Worm (Caenorhabditis elegans) whole organism, mixed stage, embryonic: ENCODE results near the gene C44B7.5.

ENCODE experiments used
- M03D4.4 ChIP-seq: sonication (generic microtip); optimal IDR thresholded peaks from 2 replicates; lab custom pipeline; 2017; ENCODE audit warnings: mild to moderate bottlenecking, missing genetic modification characterization, missing compliant biosample characterization
- bed-3 ChIP-seq: fragments of 200-800 bp; sonication (Bioruptor generic); optimal IDR thresholded peaks from 3 replicates; lab custom pipeline; 2018; ENCODE audit warnings: mild to moderate bottlenecking, missing genetic modification characterization, moderate library complexity, missing compliant biosample characterization
- blmp-1 ChIP-seq: fragments of 150-350 bp; optimal IDR thresholded peaks from 2 replicates; lab custom pipeline; 2014; ENCODE audit warnings: missing biosample characterization, missing genetic modification characterization
- ceh-39 ChIP-seq: fragments of 150-350 bp; optimal IDR thresholded peaks from 2 replicates; lab custom pipeline; 2014; ENCODE audit warnings: missing biosample characterization, missing genetic modification characterization
- ceh-43 ChIP-seq: fragments of 200-800 bp; sonication (Bioruptor generic); optimal IDR thresholded peaks from 2 replicates; lab custom pipeline; 2018; ENCODE audit warnings: mild to moderate bottlenecking, missing genetic modification characterization, moderate library complexity, missing compliant biosample characterization
- ces-1 ChIP-seq: fragments of 150-350 bp; optimal IDR thresholded peaks from 2 replicates; lab custom pipeline; 2014; ENCODE audit warnings: missing biosample characterization, missing genetic modification reagents, missing genetic modification characterization
- cnd-1 ChIP-seq: fragments of 200-800 bp; sonication (Bioruptor generic); optimal IDR thresholded peaks from 2 replicates; lab custom pipeline; 2018; ENCODE audit warnings: mild to moderate bottlenecking, missing genetic modification characterization, missing compliant biosample characterization
- drap-1 ChIP-seq: fragments of 200-800 bp; sonication (Bioruptor generic); optimal IDR thresholded peaks from 3 replicates; lab custom pipeline; 2018; ENCODE audit warnings: mild to moderate bottlenecking, missing genetic modification characterization, missing compliant biosample characterization
- elt-1 ChIP-seq: sonication (generic microtip); optimal IDR thresholded peaks from 2 replicates; lab custom pipeline; 2017; ENCODE audit warnings: missing genetic modification characterization, mild to moderate bottlenecking, missing compliant biosample characterization, antibody characterized with exemption, moderate library complexity, borderline replicate concordance; ENCODE audit not compliant: insufficient read depth
- elt-3 ChIP-seq: fragments of 150-350 bp; optimal IDR thresholded peaks from 2 replicates; lab custom pipeline; 2014; ENCODE audit warnings: missing biosample characterization, missing genetic modification characterization
- flh-1 ChIP-seq: fragments of 200-800 bp; sonication (Bioruptor generic); optimal IDR thresholded peaks from 2 replicates; lab custom pipeline; 2018; ENCODE audit warnings: mild to moderate bottlenecking, missing genetic modification characterization, moderate library complexity, missing compliant biosample characterization
- hlh-1 ChIP-seq: fragments of 150-350 bp; optimal IDR thresholded peaks from 2 replicates; lab custom pipeline; 2014; ENCODE audit warnings: missing biosample characterization, missing genetic modification reagents, missing genetic modification characterization
- lin-13 ChIP-seq: fragments of 150-350 bp; optimal IDR thresholded peaks from 2 replicates; lab custom pipeline; 2014; ENCODE audit warnings: missing biosample characterization, missing genetic modification characterization
- lin-32 ChIP-seq: fragments of 200-800 bp; sonication (Bioruptor generic); optimal IDR thresholded peaks from 2 replicates; lab custom pipeline; 2018; ENCODE audit warnings: mild to moderate bottlenecking, missing genetic modification characterization, missing compliant biosample characterization
- lsy-2 ChIP-seq: fragments of 150-350 bp; optimal IDR thresholded peaks from 2 replicates; lab custom pipeline; 2014; ENCODE audit warnings: missing biosample characterization, missing genetic modification characterization
- mab-5 ChIP-seq: fragments of 150-350 bp; optimal IDR thresholded peaks from 2 replicates; lab custom pipeline; 2014; ENCODE audit warnings: missing biosample characterization, missing genetic modification characterization
- mep-1 ChIP-seq: fragments of 150-350 bp; optimal IDR thresholded peaks from 2 replicates; lab custom pipeline; 2017; ENCODE audit warnings: missing biosample characterization, missing genetic modification reagents, missing genetic modification characterization, inconsistent platforms
- nhr-12 ChIP-seq: fragments of 150-350 bp; optimal IDR thresholded peaks from 2 replicates; lab custom pipeline; 2014; ENCODE audit warnings: missing biosample characterization, missing genetic modification characterization
- nhr-2 ChIP-seq: fragments of 150-350 bp; optimal IDR thresholded peaks from 2 replicates; lab custom pipeline; 2014; ENCODE audit warnings: missing biosample characterization, missing genetic modification characterization
- nhr-237 ChIP-seq: fragments of 150-350 bp; optimal IDR thresholded peaks from 2 replicates; lab custom pipeline; 2014; ENCODE audit warnings: missing biosample characterization, missing genetic modification characterization
- nhr-28 ChIP-seq: fragments of 150-350 bp; optimal IDR thresholded peaks from 2 replicates; lab custom pipeline; 2014; ENCODE audit warnings: missing biosample characterization, missing genetic modification characterization
- nhr-76 ChIP-seq: sonication (generic microtip); optimal IDR thresholded peaks from 2 replicates; lab custom pipeline; 2017; ENCODE audit warnings: missing biosample characterization, missing genetic modification characterization
- pha-4 ChIP-seq: fragments of 150-350 bp; optimal IDR thresholded peaks from 2 replicates; lab custom pipeline; 2018; ENCODE audit warnings: missing biosample characterization, missing genetic modification reagents, missing genetic modification characterization
- sem-2 ChIP-seq: fragments of 200-800 bp; sonication (Bioruptor generic); optimal IDR thresholded peaks from 2 replicates; lab custom pipeline; 2018; ENCODE audit warnings: mild to moderate bottlenecking, missing genetic modification characterization, missing compliant biosample characterization
- snpc-4 ChIP-seq: fragments of 150-350 bp; optimal IDR thresholded peaks from 2 replicates; lab custom pipeline; 2014; ENCODE audit warnings: missing biosample characterization, missing genetic modification characterization
- sptf-1 ChIP-seq: sonication (generic microtip); optimal IDR thresholded peaks from 2 replicates; lab custom pipeline; 2017; ENCODE audit warnings: mild to moderate bottlenecking, missing genetic modification characterization, moderate library complexity, missing compliant biosample characterization
- tbx-8 ChIP-seq: fragments of 200-800 bp; sonication (Bioruptor generic); optimal IDR thresholded peaks from 2 replicates; lab custom pipeline; 2018; ENCODE audit warnings: mild to moderate bottlenecking, missing genetic modification characterization, moderate library complexity, missing compliant biosample characterization
- unc-120 ChIP-seq: sonication (generic microtip); optimal IDR thresholded peaks from 2 replicates; lab custom pipeline; 2017; ENCODE audit warnings: missing genetic modification characterization, missing compliant biosample characterization; ENCODE audit not compliant: poor library complexity, severe bottlenecking
- unc-39 ChIP-seq: fragments of 150-350 bp; optimal IDR thresholded peaks from 2 replicates; lab custom pipeline; 2014; ENCODE audit warnings: missing biosample characterization, missing genetic modification characterization
- unc-62 ChIP-seq: fragments of 150-350 bp; optimal IDR thresholded peaks from 2 replicates; lab custom pipeline; 2014; ENCODE audit warnings: missing biosample characterization, missing genetic modification reagents, missing genetic modification characterization
- zip-8 ChIP-seq: fragments of 150-350 bp; optimal IDR thresholded peaks from 2 replicates; lab custom pipeline; 2014; ENCODE audit warnings: missing biosample characterization, missing genetic modification characterization
- ztf-11 ChIP-seq: fragments of 150-350 bp; optimal IDR thresholded peaks from 2 replicates; lab custom pipeline; 2014; ENCODE audit warnings: missing biosample characterization, missing genetic modification characterization

C44B7.5 gene

DNA sequence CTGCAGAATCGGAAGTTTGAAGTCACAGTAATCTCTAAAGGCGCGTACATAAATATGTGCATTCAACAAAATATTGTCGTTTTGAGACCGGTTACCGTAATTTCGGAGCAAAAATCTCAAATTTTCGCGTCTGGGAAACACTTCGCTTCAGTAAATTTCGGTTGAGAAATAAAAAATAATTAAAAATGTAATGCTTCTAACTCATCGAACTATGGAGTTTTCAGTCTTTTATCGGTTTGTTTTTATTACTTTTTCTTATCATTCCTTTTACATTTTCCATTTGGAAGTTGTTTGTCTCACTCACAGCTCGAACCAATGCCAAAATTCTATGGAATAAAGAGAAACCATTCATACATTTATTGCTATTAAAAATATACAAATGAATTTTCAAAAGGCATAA is 15.8 kb upstream of the C44B7.5 start:
- TF ChIP-seq nhr-2 (tag; lab: Kevin White, UChicago) (no peak), flh-1 (no peak), snpc-4 (no peak)

DNA sequence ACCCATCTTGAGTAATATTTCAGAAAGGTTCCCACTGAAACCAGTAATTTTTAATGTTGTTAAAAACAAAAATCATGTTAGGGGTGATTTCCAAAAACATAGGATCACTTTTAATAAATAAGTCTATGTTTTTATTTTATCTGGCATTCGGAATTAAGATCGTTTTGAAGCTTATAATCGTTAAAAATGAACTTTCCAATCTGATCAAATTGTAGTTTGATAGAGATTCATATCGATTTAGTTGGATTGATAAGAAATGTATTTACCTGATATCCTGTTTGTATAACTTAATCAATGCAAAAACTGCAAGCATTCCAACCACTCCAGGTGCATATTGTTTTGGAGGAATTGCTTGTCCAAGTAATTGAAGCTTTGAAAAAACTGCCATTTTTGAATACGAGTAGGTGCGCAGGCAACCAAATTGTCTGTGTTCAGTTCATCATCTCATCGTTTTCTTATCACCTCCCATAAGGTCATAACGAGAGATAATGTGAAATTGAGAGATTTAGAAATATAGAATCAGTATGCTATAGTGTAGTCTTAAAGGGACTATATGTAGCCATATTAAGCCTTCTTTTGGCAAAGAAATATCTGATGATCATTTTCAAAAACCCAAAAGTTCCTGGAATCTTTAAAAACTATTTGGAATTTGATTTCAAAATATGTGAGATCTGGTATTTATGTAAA is 15.1 kb upstream of the C44B7.5 start, which contains the start of gene pmp-2:
pmp-2 (minus strand) TSS at position 487 of the 687 bp plus-strand sequence.
- TF ChIP-seq unc-62 (GFP tag; lab: Kevin White, UChicago) (no peak), sem-2 (GFP tag; lab: Kevin White, UChicago) (no peak), lin-32 (GFP tag; lab: Kevin White, UChicago) (no peak), mep-1 (tag; lab: Kevin White, UChicago) (no peak), unc-39 (tag; lab: Kevin White, UChicago) (no peak), nhr-237 (tag; lab: Kevin White, UChicago) (no peak), zip-8 (tag; lab: Kevin White, UChicago) (no peak), drap-1 (no peak), nhr-2 (tag; lab: Kevin White, UChicago) (no peak)

DNA sequence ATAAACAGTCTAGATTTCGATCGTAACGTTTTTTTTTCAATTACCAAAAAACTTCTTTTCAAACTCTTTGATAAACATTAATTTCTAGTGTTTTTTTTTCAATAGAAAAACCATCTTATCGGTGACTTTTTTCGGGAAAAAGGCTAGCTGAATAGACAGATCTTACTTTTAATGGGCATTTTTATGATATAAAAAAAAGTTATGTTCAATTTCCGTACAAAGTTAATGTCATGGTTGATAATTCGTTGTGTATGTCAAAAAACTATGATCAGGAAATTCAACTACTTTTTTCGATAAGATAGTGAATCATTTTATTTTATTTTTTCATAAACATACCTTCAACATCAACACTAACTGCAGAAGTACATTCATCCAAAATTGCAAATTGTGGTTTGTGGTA is 12.2 kb upstream of the C44B7.5 start:
- TF ChIP-seq pha-4: no peak
- TF ChIP-seq ztf-11 (tag; lab: Kevin White, UChicago): no peak
- no peak for TF ChIP-seq zip-8 (tag; lab: Kevin White, UChicago)
- no peak for TF ChIP-seq nhr-12 (tag; lab: Kevin White, UChicago)
- no peak for TF ChIP-seq ceh-43 (GFP tag; lab: Kevin White, UChicago)
- no peak for TF ChIP-seq sptf-1 (tag; lab: Kevin White, UChicago)
- no peak for TF ChIP-seq hlh-1
- TF ChIP-seq nhr-28: no peak

DNA sequence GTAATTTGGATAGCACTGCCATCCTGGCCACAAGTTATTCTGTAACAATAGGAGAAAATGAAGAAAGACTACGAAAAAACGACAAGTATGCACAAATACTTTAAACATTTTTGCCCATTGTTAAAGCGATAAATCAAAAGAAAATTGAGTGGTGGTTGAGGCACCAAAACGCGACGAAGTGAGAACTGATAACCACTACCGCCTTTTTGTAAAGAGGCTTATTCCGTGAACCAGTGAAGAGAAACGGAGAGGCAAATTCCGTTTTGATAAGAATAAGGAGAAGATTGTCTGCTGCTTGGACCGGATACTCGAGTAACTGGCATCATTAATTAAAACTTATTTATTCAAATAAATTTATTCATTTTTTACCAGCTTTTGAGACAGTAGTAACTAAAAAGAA is 11.3 kb upstream of the C44B7.5 start, which contains the start of gene pmp-1:
pmp-1 (minus strand) TSS at position 39 of the 400 bp plus-strand sequence.
- no peak for TF ChIP-seq ces-1 (GFP tag; lab: Kevin White, UChicago)
- no peak for TF ChIP-seq lin-13 (tag; lab: Kevin White, UChicago)
- no peak for TF ChIP-seq zip-8 (tag; lab: Kevin White, UChicago)
- TF ChIP-seq blmp-1 (tag; lab: Kevin White, UChicago): no peak
- no peak for TF ChIP-seq bed-3 (GFP tag; lab: Kevin White, UChicago)
- TF ChIP-seq ztf-11 (tag; lab: Kevin White, UChicago): no peak
- no peak for TF ChIP-seq drap-1
- no peak for TF ChIP-seq lsy-2 (tag; lab: Kevin White, UChicago)
- TF ChIP-seq ceh-39: no peak
- TF ChIP-seq mep-1 (tag; lab: Kevin White, UChicago): no peak
- no peak for TF ChIP-seq lin-32 (GFP tag; lab: Kevin White, UChicago)
- TF ChIP-seq pha-4: no peak
- no peak for TF ChIP-seq ceh-43 (GFP tag; lab: Kevin White, UChicago)
- no peak for TF ChIP-seq tbx-8 (GFP tag; lab: Kevin White, UChicago)
- no peak for TF ChIP-seq nhr-12 (tag; lab: Kevin White, UChicago)
- no peak for TF ChIP-seq cnd-1 (tag; lab: Kevin White, UChicago)
- TF ChIP-seq nhr-28: no peak
- TF ChIP-seq snpc-4: no peak
- TF ChIP-seq sem-2 (GFP tag; lab: Kevin White, UChicago): no peak
- no peak for TF ChIP-seq nhr-2 (tag; lab: Kevin White, UChicago)
- TF ChIP-seq, all 35 proteins: peak for 0

DNA sequence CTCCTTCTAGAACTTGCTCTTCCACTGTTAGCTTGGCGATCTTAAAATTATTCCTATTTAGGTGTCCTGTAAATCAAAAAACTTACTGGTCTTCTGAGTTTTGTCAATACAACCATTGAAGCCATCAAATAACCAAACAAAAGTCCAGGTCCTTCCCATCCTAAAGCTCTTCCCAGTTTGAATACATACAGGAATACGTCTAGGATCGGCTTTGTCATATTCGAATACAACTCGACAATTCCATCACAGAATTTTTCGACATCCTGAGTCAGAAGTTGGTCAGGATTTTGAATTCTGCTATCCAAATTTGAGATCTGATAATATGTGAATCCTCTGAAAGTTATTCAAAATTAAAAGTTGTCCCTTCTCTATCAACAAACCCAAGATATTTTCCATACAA is 9.9 kb upstream of the C44B7.5 start:
- TF ChIP-seq unc-39 (tag; lab: Kevin White, UChicago) (no peak), M03D4.4 (tag; lab: Kevin White, UChicago) (no peak), unc-120 (tag; lab: Kevin White, UChicago) (no peak)

DNA sequence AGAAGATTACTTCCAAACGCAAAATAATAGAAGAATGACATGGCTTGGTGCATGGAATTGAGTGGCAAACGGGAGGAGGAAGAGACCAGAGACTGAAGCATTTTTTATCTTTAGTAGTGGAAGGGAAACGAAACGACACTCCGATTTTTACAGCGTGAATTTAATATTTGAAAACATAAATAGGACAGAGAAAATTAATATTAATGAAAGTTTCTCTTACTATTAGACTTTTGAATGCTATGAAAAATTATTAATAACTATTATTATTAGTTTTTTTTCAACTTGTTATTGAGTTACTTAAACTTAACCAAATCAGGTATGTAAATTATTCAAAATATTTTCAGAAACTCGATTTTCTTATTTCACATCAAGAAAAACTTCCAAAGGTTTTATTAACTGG is 7.7 kb upstream of the C44B7.5 start, which contains the start of gene C44B7.7:
C44B7.7 (minus strand) TSS at position 101 of the 400 bp plus-strand sequence.
- TF ChIP-seq nhr-76 (tag; lab: Kevin White, UChicago) (no peak), pha-4 (no peak), lsy-2 (tag; lab: Kevin White, UChicago) (no peak), nhr-28 (no peak), nhr-2 (tag; lab: Kevin White, UChicago) (no peak), elt-3 (no peak), sem-2 (GFP tag; lab: Kevin White, UChicago) (no peak), mep-1 (tag; lab: Kevin White, UChicago) (no peak), cnd-1 (tag; lab: Kevin White, UChicago) (no peak), snpc-4 (no peak), mab-5 (tag; lab: Kevin White, UChicago) (no peak), elt-1 (tag; lab: Kevin White, UChicago) (no peak)
- TF ChIP-seq, all 35 proteins: peak for 0
